Fruit fly (Drosophila melanogaster) whole organism, embryonic: ENCODE results near the gene Awh.

ENCODE experiments used
- Bgb ChIP-seq: fragments of 200-800 bp; sonication (Bioruptor generic); IDR thresholded peaks from 2 replicates; pipeline ENCODE4 v1.3.6; 2022; ENCODE audit warnings: missing biosample characterization, missing genetic modification characterization; ENCODE audit not compliant: partially characterized antibody
- CG10209 ChIP-seq: fragments of 200-800 bp; sonication (Bioruptor generic); optimal IDR thresholded peaks from 3 replicates; lab custom pipeline; 2017; ENCODE audit warnings: missing biosample characterization, mild to moderate bottlenecking, missing genetic modification characterization, missing genetic modification reagents
- CG10366 ChIP-seq: fragments of 200-800 bp; sonication (Bioruptor generic); IDR thresholded peaks from 2 replicates; pipeline ENCODE4 v1.3.6; 2022; ENCODE audit warnings: missing biosample characterization, missing genetic modification characterization
- CG10959 ChIP-seq: fragments of 200-800 bp; sonication (Bioruptor generic); IDR thresholded peaks from 2 replicates; pipeline ENCODE4 v1.3.6; 2022; ENCODE audit warnings: missing biosample characterization, missing genetic modification characterization
- CG11085 ChIP-seq: fragments of 200-800 bp; sonication (Bioruptor generic); IDR thresholded peaks from 2 replicates; pipeline ENCODE4 v1.3.6; 2022; ENCODE audit warnings: missing biosample characterization, missing genetic modification characterization
- CG11504 ChIP-seq: fragments of 200-800 bp; sonication (Bioruptor generic); optimal IDR thresholded peaks from 3 replicates; lab custom pipeline; 2019; ENCODE audit warnings: missing biosample characterization, mild to moderate bottlenecking, missing genetic modification characterization, moderate library complexity
- CG12071 ChIP-seq: fragments of 200-800 bp; sonication (Bioruptor generic); optimal IDR thresholded peaks from 3 replicates; lab custom pipeline; 2018; ENCODE audit warnings: missing biosample characterization, mild to moderate bottlenecking, missing genetic modification characterization
- CG12391 ChIP-seq: fragments of 200-800 bp; sonication (Bioruptor generic); optimal IDR thresholded peaks from 3 replicates; lab custom pipeline; 2018; ENCODE audit warnings: missing biosample characterization, mild to moderate bottlenecking, missing genetic modification characterization, moderate library complexity
- CG12769 ChIP-seq: fragments of 200-800 bp; sonication (Bioruptor generic); optimal IDR thresholded peaks from 2 replicates; lab custom pipeline; 2019; ENCODE audit warnings: missing biosample characterization, mild to moderate bottlenecking, missing genetic modification characterization, moderate library complexity
- CG14965 ChIP-seq: fragments of 200-800 bp; sonication (Bioruptor generic); optimal IDR thresholded peaks from 2 replicates; lab custom pipeline; 2016; ENCODE audit warnings: missing biosample characterization, missing genetic modification characterization, borderline replicate concordance
- CG15269 ChIP-seq: fragments of 200-800 bp; sonication (Bioruptor generic); optimal IDR thresholded peaks from 2 replicates; lab custom pipeline; 2018; ENCODE audit warnings: missing biosample characterization, mild to moderate bottlenecking, missing genetic modification characterization, moderate library complexity
- CG1647 ChIP-seq: fragments of 200-800 bp; sonication (Bioruptor generic); optimal IDR thresholded peaks from 3 replicates; lab custom pipeline; 2016; ENCODE audit warnings: missing biosample characterization, missing genetic modification characterization
- CG17612 ChIP-seq: fragments of 200-800 bp; sonication (Bioruptor generic); IDR thresholded peaks from 2 replicates; pipeline ENCODE4 v1.3.6; 2022; ENCODE audit warnings: missing biosample characterization, missing genetic modification characterization
- CG1792 ChIP-seq: fragments of 200-800 bp; sonication (Bioruptor generic); optimal IDR thresholded peaks from 2 replicates; lab custom pipeline; 2016; ENCODE audit warnings: missing biosample characterization, missing genetic modification characterization
- CG18011 ChIP-seq: fragments of 200-800 bp; sonication (Bioruptor generic); optimal IDR thresholded peaks from 2 replicates; lab custom pipeline; 2017; ENCODE audit warnings: missing biosample characterization, missing genetic modification characterization, mild to moderate bottlenecking, moderate library complexity, missing genotype
- CG33557 ChIP-seq: fragments of 200-800 bp; sonication (Bioruptor generic); optimal IDR thresholded peaks from 2 replicates; lab custom pipeline; 2019; ENCODE audit warnings: missing biosample characterization, mild to moderate bottlenecking, missing genetic modification characterization, moderate library complexity
- CG34224 ChIP-seq: fragments of 200-800 bp; sonication (Bioruptor generic); IDR thresholded peaks from 3 replicates; pipeline ENCODE4 v1.3.6; 2022; ENCODE audit warnings: missing biosample characterization, missing genetic modification characterization; ENCODE audit not compliant: partially characterized antibody
- CG34422 ChIP-seq: fragments of 200-800 bp; sonication (Bioruptor generic); IDR thresholded peaks from 3 replicates; pipeline ENCODE4 v1.3.6; 2022; ENCODE audit warnings: missing biosample characterization, missing genetic modification characterization
- CG3847 ChIP-seq: fragments of 200-800 bp; sonication (Bioruptor generic); IDR thresholded peaks from 2 replicates; pipeline ENCODE4 v1.3.6; 2022; ENCODE audit warnings: missing biosample characterization, missing genetic modification characterization
- CG4707 ChIP-seq: fragments of 200-800 bp; sonication (Bioruptor generic); optimal IDR thresholded peaks from 2 replicates; lab custom pipeline; 2018; ENCODE audit warnings: missing biosample characterization, mild to moderate bottlenecking, missing genetic modification characterization, moderate library complexity
- CG7745 ChIP-seq: fragments of 200-800 bp; sonication (Bioruptor generic); optimal IDR thresholded peaks from 2 replicates; lab custom pipeline; 2018; ENCODE audit warnings: missing biosample characterization, mild to moderate bottlenecking, missing genetic modification characterization, moderate library complexity
- CG7928 ChIP-seq: fragments of 200-800 bp; sonication (Bioruptor generic); optimal IDR thresholded peaks from 2 replicates; lab custom pipeline; 2017; ENCODE audit warnings: missing biosample characterization, mild to moderate bottlenecking, missing genetic modification characterization
- CG8089 ChIP-seq: fragments of 200-800 bp; sonication (Bioruptor generic); optimal IDR thresholded peaks from 3 replicates; lab custom pipeline; 2016; ENCODE audit warnings: missing biosample characterization, missing genetic modification characterization
- CG9215 ChIP-seq: fragments of 200-800 bp; sonication (Bioruptor generic); IDR thresholded peaks from 2 replicates; pipeline ENCODE4 v1.3.6; 2022; ENCODE audit warnings: missing biosample characterization, missing genetic modification characterization
- CG9797 ChIP-seq: fragments of 200-800 bp; sonication (Bioruptor generic); optimal IDR thresholded peaks from 3 replicates; lab custom pipeline; 2018; ENCODE audit warnings: missing biosample characterization, mild to moderate bottlenecking, missing genetic modification characterization
- Dip2 ChIP-seq: fragments of 200-800 bp; sonication (Bioruptor generic); IDR thresholded peaks from 2 replicates; pipeline ENCODE4 v1.3.6; 2022; ENCODE audit warnings: missing biosample characterization, missing genetic modification characterization
- Dp ChIP-seq: fragments of 200-800 bp; sonication (Bioruptor generic); optimal IDR thresholded peaks from 2 replicates; lab custom pipeline; 2018; ENCODE audit warnings: missing biosample characterization, mild to moderate bottlenecking, missing genetic modification characterization, moderate library complexity
- E2f2 ChIP-seq: fragments of 200-800 bp; sonication (Bioruptor generic); IDR thresholded peaks from 2 replicates; pipeline ENCODE4 v1.3.6; 2022; ENCODE audit warnings: missing biosample characterization, missing genetic modification characterization
- Gsc ChIP-seq: fragments of 200-800 bp; sonication (Bioruptor generic); IDR thresholded peaks from 2 replicates; pipeline ENCODE4 v1.3.6; 2022; ENCODE audit warnings: missing biosample characterization, missing genetic modification characterization
- Hr39 ChIP-seq: fragments of >200 bp; optimal IDR thresholded peaks from 2 replicates; lab custom pipeline; 2017
- NFAT ChIP-seq: fragments of 200-800 bp; sonication (Bioruptor generic); IDR thresholded peaks from 2 replicates; pipeline ENCODE4 v1.3.6; 2022; ENCODE audit warnings: missing biosample characterization, missing genetic modification characterization
- Tbp ChIP-seq: fragments of >200 bp; optimal IDR thresholded peaks from 2 replicates; lab custom pipeline; 2018; ENCODE audit warnings: missing biosample characterization, missing genetic modification characterization
- ato ChIP-seq: fragments of 200-800 bp; sonication (Bioruptor generic); IDR thresholded peaks from 2 replicates; pipeline ENCODE4 v1.3.6; 2022; ENCODE audit warnings: missing biosample characterization, missing genetic modification characterization; ENCODE audit not compliant: partially characterized antibody
- btn ChIP-seq: fragments of 200-800 bp; sonication (Bioruptor generic); optimal IDR thresholded peaks from 2 replicates; lab custom pipeline; 2016; ENCODE audit warnings: missing biosample characterization, missing genetic modification characterization
- ci ChIP-seq: fragments of 200-800 bp; sonication (Bioruptor generic); IDR thresholded peaks from 3 replicates; pipeline ENCODE4 v1.3.6; 2022; ENCODE audit warnings: missing biosample characterization, missing genetic modification characterization
- fu2 ChIP-seq: fragments of 200-800 bp; sonication (Bioruptor generic); optimal IDR thresholded peaks from 2 replicates; lab custom pipeline; 2016; ENCODE audit warnings: missing biosample characterization, missing genetic modification characterization
- grn ChIP-seq: fragments of 200-800 bp; sonication (Bioruptor generic); optimal IDR thresholded peaks from 3 replicates; lab custom pipeline; 2017; ENCODE audit warnings: missing biosample characterization, missing genetic modification characterization
- jing ChIP-seq: fragments of 200-800 bp; sonication (Bioruptor generic); optimal IDR thresholded peaks from 2 replicates; lab custom pipeline; 2018; ENCODE audit warnings: missing biosample characterization, mild to moderate bottlenecking, missing genetic modification characterization
- maf-S ChIP-seq: fragments of 200-800 bp; sonication (Bioruptor generic); optimal IDR thresholded peaks from 2 replicates; lab custom pipeline; 2016; ENCODE audit warnings: missing biosample characterization, missing genetic modification characterization
- nerfin-1 ChIP-seq: fragments of 200-800 bp; sonication (Bioruptor generic); optimal IDR thresholded peaks from 3 replicates; lab custom pipeline; 2019; ENCODE audit warnings: missing biosample characterization, mild to moderate bottlenecking, missing genetic modification characterization, moderate library complexity
- nom ChIP-seq: fragments of 200-800 bp; sonication (Bioruptor generic); optimal IDR thresholded peaks from 2 replicates; lab custom pipeline; 2017; ENCODE audit warnings: missing biosample characterization, missing genetic modification characterization, mild to moderate bottlenecking, moderate library complexity, missing genetic modification reagents
- odd ChIP-seq: fragments of 200-800 bp; sonication (Bioruptor generic); optimal IDR thresholded peaks from 2 replicates; lab custom pipeline; 2017; ENCODE audit warnings: missing biosample characterization, mild to moderate bottlenecking, missing genetic modification characterization
- onecut ChIP-seq: fragments of 200-800 bp; sonication (Bioruptor generic); IDR thresholded peaks from 2 replicates; pipeline ENCODE4 v1.3.6; 2022; ENCODE audit warnings: missing biosample characterization, missing genetic modification characterization
- tgo ChIP-seq: fragments of 200-800 bp; sonication (Bioruptor generic); IDR thresholded peaks from 3 replicates; pipeline ENCODE4 v1.3.6; 2022; ENCODE audit warnings: missing biosample characterization, missing genetic modification characterization
- ttk ChIP-seq: fragments of 200-800 bp; sonication (Bioruptor generic); IDR thresholded peaks from 2 replicates; pipeline ENCODE4 v2.1.2; 2022; ENCODE audit warnings: missing biosample characterization, missing genetic modification characterization

The Awh gene

DNA sequence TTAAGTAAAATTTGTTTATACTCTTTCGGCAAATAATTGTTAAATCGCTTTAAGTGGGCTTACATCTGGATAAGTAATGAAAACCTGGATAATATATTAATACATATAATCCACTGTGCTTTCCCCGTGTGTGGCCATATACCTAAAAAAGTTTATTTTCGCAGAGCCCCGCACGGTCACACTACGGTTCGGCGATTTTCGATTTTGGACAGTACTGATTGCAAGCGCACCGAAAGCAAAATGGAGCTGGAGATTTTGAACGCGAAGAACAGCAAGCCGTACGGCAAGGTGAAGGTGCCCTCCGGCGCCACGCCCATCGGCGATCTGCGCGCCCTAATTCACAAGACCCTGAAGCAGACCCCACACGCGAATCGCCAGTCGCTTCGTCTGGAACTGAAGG lies 57.3 kb downstream of the Awh start, which contains the start of gene Sc2 (continued):
- no peak for TF ChIP-seq ttk (GFP tag; lab: Robert Waterston, UW)
- TF ChIP-seq CG14965 (GFP tag; lab: Kevin White, UChicago): no peak
- TF ChIP-seq CG18011: no peak
- no peak for TF ChIP-seq CG10209 (GFP tag; lab: Kevin White, UChicago)
- TF ChIP-seq CG12769 (tag; lab: Kevin White, UChicago): peak; percentile 28
- peak; percentile 49 for TF ChIP-seq E2f2 (GFP tag; lab: Robert Waterston, UW)
- no peak for TF ChIP-seq CG1647 (GFP tag; lab: Kevin White, UChicago)
- no peak; the same call in 1 of the 2 replicates for TF ChIP-seq onecut
- TF ChIP-seq CG34224 (GFP tag; lab: Robert Waterston, UW): no peak
- TF ChIP-seq CG12071 (GFP tag; lab: Kevin White, UChicago): no peak
- TF ChIP-seq CG11085 (GFP tag; lab: Robert Waterston, UW): 0 out of 2 replicates have a peak, but pooled peaks have one; percentile 18
- TF ChIP-seq CG11504 (tag; lab: Kevin White, UChicago): no peak
- 0 out of 3 replicates have a peak, but pooled peaks have one; percentile 9 for TF ChIP-seq ci (GFP tag; lab: Robert Waterston, UW)
- TF ChIP-seq maf-S (GFP tag; lab: Kevin White, UChicago): no peak
- TF ChIP-seq tgo (GFP tag; lab: Robert Waterston, UW): no peak
- TF ChIP-seq CG8089: no peak
- TF ChIP-seq Dp (GFP tag; lab: Kevin White, UChicago): peak; percentile 35
- TF ChIP-seq CG3847 (GFP tag; lab: Robert Waterston, UW): peak; percentile 49
- TF ChIP-seq nerfin-1 (tag; lab: Kevin White, UChicago): no peak
- TF ChIP-seq NFAT (GFP tag; lab: Robert Waterston, UW): 0 out of 2 replicates have a peak, but pooled peaks have one; percentile 17
- no peak for TF ChIP-seq CG12391 (tag; lab: Kevin White, UChicago)
- no peak for TF ChIP-seq grn (GFP tag; lab: Kevin White, UChicago)
- TF ChIP-seq CG7745 (tag; lab: Kevin White, UChicago): no peak
- no peak for TF ChIP-seq CG9215 (GFP tag; lab: Robert Waterston, UW)
- TF ChIP-seq CG34422 (GFP tag; lab: Robert Waterston, UW): peak; percentile 31; the same call in 1 of the 3 replicates
- TF ChIP-seq CG7928 (GFP tag; lab: Kevin White, UChicago): no peak
- no peak for TF ChIP-seq CG4707 (GFP tag; lab: Kevin White, UChicago)
- peak; percentile 2 for TF ChIP-seq CG15269 (tag; lab: Kevin White, UChicago)
- TF ChIP-seq jing (GFP tag; lab: Kevin White, UChicago): no peak
- no peak for TF ChIP-seq CG10959 (GFP tag; lab: Robert Waterston, UW)
- no peak for TF ChIP-seq ato (GFP tag; lab: Robert Waterston, UW)
- TF ChIP-seq CG33557 (GFP tag; lab: Kevin White, UChicago): no peak
- TF ChIP-seq Tbp: no peak
- TF ChIP-seq Dip2: no peak
- peak; percentile 21 for TF ChIP-seq nom (GFP tag; lab: Kevin White, UChicago)
- TF ChIP-seq CG1792 (GFP tag; lab: Kevin White, UChicago): no peak
- TF ChIP-seq btn: no peak
- TF ChIP-seq odd (GFP tag; lab: Kevin White, UChicago): no peak
- no peak for TF ChIP-seq Hr39 (lab: Kevin White, UChicago)
- TF ChIP-seq Bgb (GFP tag; lab: Robert Waterston, UW): peak; percentile 55; the same call in 1 of the 2 replicates
- TF ChIP-seq CG9797: peak; percentile 56
- TF ChIP-seq CG17612 (GFP tag; lab: Robert Waterston, UW): no peak
- no peak for TF ChIP-seq fu2 (GFP tag; lab: Kevin White, UChicago)
- TF ChIP-seq CG10366 (GFP tag; lab: Robert Waterston, UW): no peak
- TF ChIP-seq Gsc (GFP tag; lab: Robert Waterston, UW): no peak
